Worm (Caenorhabditis elegans): Measurements from ENCODE around the gene pnc-2.

Gene pnc-2

ce11 chrIV:14877657-14878056, 31.8 kb downstream of the pnc-2 start:
- no peak for TF ChIP-seq nhr-25 (tag; optimal IDR thresholded peaks at IDR 0.05)

DNA sequence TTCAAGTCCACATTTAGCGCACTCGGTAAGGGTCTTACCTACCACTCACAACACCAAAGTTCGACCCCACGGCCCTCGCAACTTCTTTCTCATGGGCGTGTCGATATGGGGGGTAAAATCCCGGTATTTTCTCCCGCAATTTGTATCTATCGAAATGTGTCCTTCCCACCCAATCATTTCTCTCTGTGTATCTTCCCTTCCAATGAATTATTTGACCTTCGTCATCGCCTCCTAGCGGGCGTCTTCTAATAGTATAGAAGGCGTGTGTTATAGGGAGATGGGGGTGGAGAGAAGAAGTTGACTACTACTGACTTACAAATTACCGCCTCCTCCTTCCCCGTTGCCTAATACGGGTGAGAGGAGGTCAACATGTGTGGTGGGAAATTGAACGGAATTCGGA, 32.9 kb downstream of the pnc-2 start:
- TF ChIP-seq nfya-1 (tag; optimal IDR thresholded peaks at IDR 0.05; ENCODE audit: insufficient read depth) (peak; percentile 9), R02D3.7 (tag; optimal IDR thresholded peaks at IDR 0.05) (no peak), nhr-23 (tag; optimal IDR thresholded peaks at IDR 0.05) (peak; percentile 21), mml-1 (tag; optimal IDR thresholded peaks at IDR 0.05) (no peak), nhr-25 (tag; optimal IDR thresholded peaks at IDR 0.05) (peak; percentile 69), nhr-12 (tag; optimal IDR thresholded peaks at IDR 0.05) (no peak)

DNA sequence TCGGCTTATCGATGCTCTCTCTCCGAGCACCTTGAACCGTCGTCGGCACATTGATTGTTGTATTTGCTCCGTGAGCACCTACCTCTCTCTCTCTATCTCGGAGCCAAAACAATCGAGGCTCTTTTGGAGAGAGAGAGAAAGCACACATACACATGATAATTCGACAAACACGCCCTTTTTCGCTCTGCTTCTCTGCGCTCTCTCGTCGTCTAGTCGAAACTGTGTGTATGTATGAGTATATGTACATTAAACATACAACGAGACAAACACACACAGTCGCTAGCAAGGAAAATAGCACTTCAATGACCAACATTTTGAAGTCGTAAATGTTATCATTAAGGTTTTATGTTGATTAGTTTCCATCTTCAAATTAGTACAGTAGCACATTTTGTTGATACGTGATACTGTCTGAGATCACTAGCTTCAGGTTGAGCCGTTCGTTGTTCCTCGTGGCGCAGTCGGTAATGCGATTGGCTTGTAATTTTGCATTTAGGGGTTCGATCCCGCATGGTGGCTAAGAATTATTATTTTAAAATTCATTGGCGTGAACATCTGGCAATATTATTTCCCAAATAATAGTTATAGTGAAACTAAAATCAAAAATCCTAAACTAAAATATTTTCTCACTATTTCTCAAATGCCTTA, 34.4 kb downstream of the pnc-2 start:
- TF ChIP-seq skn-1 (tag; optimal IDR thresholded peaks at IDR 0.05) (no peak), jun-1 (tag; optimal IDR thresholded peaks at IDR 0.05) (peak; percentile 73), ztf-11 (tag; optimal IDR thresholded peaks at IDR 0.05) (no peak), pqm-1 (tag; optimal IDR thresholded peaks at IDR 0.05) (peak; percentile 92), nhr-11 (tag; optimal IDR thresholded peaks at IDR 0.05) (no peak), snpc-4 (tag; optimal IDR thresholded peaks at IDR 0.05) (peak; percentile 19), ceh-28 (tag; optimal IDR thresholded peaks at IDR 0.05) (no peak), hmg-11 (tag; optimal IDR thresholded peaks at IDR 0.05) (peak; percentile 17), elt-2 (tag; optimal IDR thresholded peaks at IDR 0.05) (peak; percentile 90), pha-4 (tag; optimal IDR thresholded peaks at IDR 0.05) (peak; percentile 100), nhr-43 (tag; optimal IDR thresholded peaks at IDR 0.05; ENCODE audit: poor library complexity, severe bottlenecking) (no peak), nfya-1 (tag; optimal IDR thresholded peaks at IDR 0.05; ENCODE audit: insufficient read depth) (peak; percentile 40), zag-1 (tag; optimal IDR thresholded peaks at IDR 0.05) (no peak), ceh-9 (tag; optimal IDR thresholded peaks at IDR 0.05) (no peak), fkh-2 (tag; optimal IDR thresholded peaks at IDR 0.05) (no peak)

DNA sequence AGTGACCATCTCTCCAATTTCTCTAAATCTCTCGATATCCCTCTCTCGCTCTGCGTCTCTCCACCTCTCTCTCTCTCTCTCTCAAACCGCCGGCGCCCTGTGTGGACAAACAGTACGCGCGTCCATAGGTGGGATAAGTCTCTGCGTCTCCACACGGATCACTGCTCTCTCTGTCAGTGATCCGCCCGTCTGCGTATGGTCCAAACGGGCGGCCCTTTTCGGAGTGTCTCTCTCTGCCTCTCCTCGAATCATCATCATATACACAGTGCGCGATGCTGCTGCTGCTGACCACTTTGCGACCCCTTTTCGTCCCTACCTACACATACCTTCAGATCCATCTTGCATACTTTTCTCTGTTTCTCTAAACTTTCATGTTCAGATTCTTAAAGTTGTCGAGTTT, 37.2 kb downstream of the pnc-2 start:
- TF ChIP-seq ztf-4 (tag; optimal IDR thresholded peaks at IDR 0.05): no peak
- TF ChIP-seq nhr-23 (tag; optimal IDR thresholded peaks at IDR 0.05): peak; percentile 81
- TF ChIP-seq skn-1 (tag; optimal IDR thresholded peaks at IDR 0.05): no peak
- no peak for TF ChIP-seq pqm-1 (tag; optimal IDR thresholded peaks at IDR 0.05)
- TF ChIP-seq jun-1 (tag; optimal IDR thresholded peaks at IDR 0.05): peak; percentile 21
- no peak for TF ChIP-seq daf-12 (tag; optimal IDR thresholded peaks at IDR 0.05)
- peak; percentile 5 for TF ChIP-seq ceh-28 (tag; optimal IDR thresholded peaks at IDR 0.05)
- peak; percentile 77 for TF ChIP-seq nhr-43 (tag; optimal IDR thresholded peaks at IDR 0.05; ENCODE audit: poor library complexity, severe bottlenecking)
- TF ChIP-seq snpc-4 (tag; optimal IDR thresholded peaks at IDR 0.05): no peak
- TF ChIP-seq elt-3 (tag; optimal IDR thresholded peaks at IDR 0.05): peak in 1 of 3 experiments; percentile 37
- no peak for TF ChIP-seq nhr-11 (tag; optimal IDR thresholded peaks at IDR 0.05)
- no peak for TF ChIP-seq nhr-77 (tag; optimal IDR thresholded peaks at IDR 0.05)
- TF ChIP-seq mml-1 (tag; optimal IDR thresholded peaks at IDR 0.05): no peak
- peak; percentile 61 for TF ChIP-seq pha-4 (tag; optimal IDR thresholded peaks at IDR 0.05)
- TF ChIP-seq tbx-2 (tag; optimal IDR thresholded peaks at IDR 0.05): peak; percentile 14
- TF ChIP-seq lin-15B (tag; optimal IDR thresholded peaks at IDR 0.05): peak; percentile 43
- no peak for TF ChIP-seq fos-1 (tag; optimal IDR thresholded peaks at IDR 0.05)
- peak; percentile 86 for TF ChIP-seq nhr-25 (tag; optimal IDR thresholded peaks at IDR 0.05)
- TF ChIP-seq hmg-11 (tag; optimal IDR thresholded peaks at IDR 0.05): peak; percentile 56
- TF ChIP-seq nfya-1 (tag; optimal IDR thresholded peaks at IDR 0.05; ENCODE audit: insufficient read depth): peak; percentile 74

DNA sequence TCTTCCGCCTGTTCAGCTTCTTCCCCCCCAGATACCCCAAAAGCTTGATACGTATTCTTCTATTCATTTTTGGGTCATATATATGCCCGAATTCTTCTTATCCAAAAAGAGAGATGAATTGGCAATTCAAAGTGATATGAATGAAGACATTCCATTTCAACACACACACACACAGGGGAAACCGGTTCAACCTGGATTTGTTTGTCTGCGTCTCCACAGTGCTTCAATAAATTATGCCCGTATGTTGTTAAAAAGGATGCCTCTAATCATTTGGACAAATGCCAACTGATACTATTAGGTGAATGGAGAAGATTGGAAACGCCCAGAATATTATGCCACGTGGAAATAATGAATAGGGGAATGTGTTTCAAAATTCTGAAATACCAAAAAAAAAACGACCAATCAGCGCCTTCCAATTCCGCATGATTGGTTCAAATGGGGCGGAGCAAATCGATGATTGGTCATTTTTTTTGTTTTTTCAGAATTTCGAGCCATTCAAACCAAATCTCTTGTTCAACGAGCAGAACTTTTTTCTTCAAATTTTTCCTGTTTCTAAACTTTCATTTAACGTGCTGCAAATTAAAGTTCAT, 39.5 kb downstream of the pnc-2 start:
- TF ChIP-seq pqm-1 (tag; optimal IDR thresholded peaks at IDR 0.05) (no peak), nhr-43 (tag; optimal IDR thresholded peaks at IDR 0.05; ENCODE audit: poor library complexity, severe bottlenecking) (peak; percentile 84), nhr-25 (tag; optimal IDR thresholded peaks at IDR 0.05) (peak; percentile 82), elt-3 (tag; optimal IDR thresholded peaks at IDR 0.05) (peak in 2 of 3 experiments; percentile 19 to 56), unc-62 (GFP tag; optimal IDR thresholded peaks at IDR 0.05) (no peak), lsy-12 (tag; optimal IDR thresholded peaks at IDR 0.05) (no peak), fkh-10 (GFP tag; optimal IDR thresholded peaks at IDR 0.05) (no peak), snpc-4 (tag; optimal IDR thresholded peaks at IDR 0.05) (no peak), eor-1 (tag; optimal IDR thresholded peaks at IDR 0.05) (no peak), daf-12 (tag; optimal IDR thresholded peaks at IDR 0.05) (no peak), nhr-23 (tag; optimal IDR thresholded peaks at IDR 0.05) (peak; percentile 85), nfya-1 (tag; optimal IDR thresholded peaks at IDR 0.05; ENCODE audit: insufficient read depth) (peak; percentile 91), egl-5 (tag; optimal IDR thresholded peaks at IDR 0.05) (no peak)

All from whole organism, L3 larva.